Fruit fly (Drosophila melanogaster): ENCODE results near the gene Hipk.

Gene Hipk

dm6 chr3L:613578-614300 is 70.9 kb downstream of the Hipk start (continued):
- TF ChIP-seq Chrac-16 (GFP tag; optimal IDR thresholded peaks at IDR 0.05): peak; percentile 76
- no peak; the same call in 2 of the 3 replicates for TF ChIP-seq CG7357 (GFP tag; IDR thresholded peaks at IDR 0.05)
- peak; percentile 38 for TF ChIP-seq jumu (GFP tag; optimal IDR thresholded peaks at IDR 0.05)
- TF ChIP-seq CG32767 (GFP tag; IDR thresholded peaks at IDR 0.05): peak; percentile 52; the same call in 1 of the 2 replicates
- no peak for TF ChIP-seq ranshi (GFP tag; IDR thresholded peaks at IDR 0.05)
- TF ChIP-seq CG9876 (GFP tag; optimal IDR thresholded peaks at IDR 0.05): no peak
- no peak for TF ChIP-seq al (GFP tag; IDR thresholded peaks at IDR 0.05)
- peak; percentile 67 for TF ChIP-seq CG4424 (GFP tag; optimal IDR thresholded peaks at IDR 0.05)
- TF ChIP-seq cwo (GFP tag; optimal IDR thresholded peaks at IDR 0.05): no peak
- TF ChIP-seq Kr (GFP tag; optimal IDR thresholded peaks at IDR 0.05): peak; percentile 47
- TF ChIP-seq CG2116 (GFP tag; optimal IDR thresholded peaks at IDR 0.05): peak; percentile 44
- TF ChIP-seq Neu2 (GFP tag; optimal IDR thresholded peaks at IDR 0.05; ENCODE audit: borderline replicate concordance): peak; percentile 43
- TF ChIP-seq Xrp1 (GFP tag; IDR thresholded peaks at IDR 0.05): peak; percentile 85
- peak; percentile 30 for TF ChIP-seq CG17359 (tag; optimal IDR thresholded peaks at IDR 0.05)
- TF ChIP-seq nmo (GFP tag; optimal IDR thresholded peaks at IDR 0.05): peak; percentile 47
- no peak for TF ChIP-seq wek (GFP tag; optimal IDR thresholded peaks at IDR 0.05)
- TF ChIP-seq sna (GFP tag; IDR thresholded peaks at IDR 0.05; ENCODE audit: partially characterized antibody): no peak
- no peak for TF ChIP-seq CrebB (tag; optimal IDR thresholded peaks at IDR 0.05)
- TF ChIP-seq Fer1 (GFP tag; optimal IDR thresholded peaks at IDR 0.05): no peak
- no peak for TF ChIP-seq Asciz (GFP tag; optimal IDR thresholded peaks at IDR 0.05)
- no peak for TF ChIP-seq CG13123 (GFP tag; optimal IDR thresholded peaks at IDR 0.05)
- TF ChIP-seq CG18476 (GFP tag; optimal IDR thresholded peaks at IDR 0.05): no peak
- no peak for TF ChIP-seq Dbx (GFP tag; IDR thresholded peaks at IDR 0.05)
- no peak for TF ChIP-seq tna (GFP tag; IDR thresholded peaks at IDR 0.05; ENCODE audit: partially characterized antibody)
- peak; percentile 93 for TF ChIP-seq CG4404 (GFP tag; IDR thresholded peaks at IDR 0.05)
- TF ChIP-seq unc-4 (GFP tag; IDR thresholded peaks at IDR 0.05; ENCODE audit: partially characterized antibody): no peak
- TF ChIP-seq sens-2 (GFP tag; IDR thresholded peaks at IDR 0.05): no peak
- TF ChIP-seq p53 (GFP tag; optimal IDR thresholded peaks at IDR 0.05): no peak
- no peak for TF ChIP-seq seq (GFP tag; IDR thresholded peaks at IDR 0.05)
- TF ChIP-seq luna (GFP tag; optimal IDR thresholded peaks at IDR 0.05): no peak
- TF ChIP-seq dmrt99B (tag; optimal IDR thresholded peaks at IDR 0.05): peak; percentile 23
- TF ChIP-seq pho (GFP tag; optimal IDR thresholded peaks at IDR 0.05): no peak
- TF ChIP-seq trem (tag; optimal IDR thresholded peaks at IDR 0.05): peak; percentile 68
- no peak for TF ChIP-seq Dad (GFP tag; optimal IDR thresholded peaks at IDR 0.05)
- TF ChIP-seq MTF-1 (GFP tag; optimal IDR thresholded peaks at IDR 0.05; ENCODE audit: borderline replicate concordance): peak; percentile 35
- TF ChIP-seq inv (GFP tag; IDR thresholded peaks at IDR 0.05; ENCODE audit: partially characterized antibody): no peak
- TF ChIP-seq CG33213 (GFP tag; optimal IDR thresholded peaks at IDR 0.05): peak; percentile 8
- TF ChIP-seq Doc3 (GFP tag; IDR thresholded peaks at IDR 0.05; ENCODE audit: partially characterized antibody): no peak
- TF ChIP-seq Xbp1 (GFP tag; optimal IDR thresholded peaks at IDR 0.05): peak; percentile 53
- peak; percentile 45 for TF ChIP-seq CG3407 (GFP tag; optimal IDR thresholded peaks at IDR 0.05)
- no peak for TF ChIP-seq abd-A (tag; optimal IDR thresholded peaks at IDR 0.05)
- no peak for TF ChIP-seq sug (tag; optimal IDR thresholded peaks at IDR 0.05)
- TF ChIP-seq ac (GFP tag; optimal IDR thresholded peaks at IDR 0.05): peak; percentile 77
- no peak for TF ChIP-seq HLH4C (GFP tag; IDR thresholded peaks at IDR 0.05; ENCODE audit: partially characterized antibody)
- TF ChIP-seq sim (GFP tag; IDR thresholded peaks at IDR 0.05): peak; percentile 45; the same call in 1 of the 2 replicates
- TF ChIP-seq CG2712 (tag; optimal IDR thresholded peaks at IDR 0.05): peak; percentile 77
- TF ChIP-seq zfh2 (GFP tag; optimal IDR thresholded peaks at IDR 0.05): no peak
- TF ChIP-seq Dref (GFP tag; IDR thresholded peaks at IDR 0.05): 0 out of 2 replicates have a peak, but pooled peaks have one; percentile 1
- no peak for TF ChIP-seq fd3F (GFP tag; optimal IDR thresholded peaks at IDR 0.05)

Data from whole organism, embryonic.